Worm (Caenorhabditis elegans) whole organism, late embryonic: ENCODE measurements around the gene K12H4.2.
A peak's percentile ranks its signal among the peaks of the same experiment; 100 is the strongest.

Source experiments
- K09A11.1 ChIP-seq: sonication (generic microtip); optimal IDR thresholded peaks from 2 replicates; lab custom pipeline; 2017; ENCODE audit warnings: antibody characterized with exemption, mild to moderate bottlenecking, missing genetic modification characterization, missing compliant biosample characterization; ENCODE audit not compliant: insufficient read depth
- T23F11.4 ChIP-seq: fragments of 200-800 bp; sonication (Bioruptor generic); optimal IDR thresholded peaks from 2 replicates; lab custom pipeline; 2018; ENCODE audit warnings: mild to moderate bottlenecking, missing genetic modification characterization, missing compliant biosample characterization
- ama-1 ChIP-seq: fragments of 150-350 bp; optimal IDR thresholded peaks from 2 replicates; lab custom pipeline; 2014
- ceh-18 ChIP-seq: sonication (generic microtip); optimal IDR thresholded peaks from 2 replicates; lab custom pipeline; 2016; ENCODE audit warnings: missing genetic modification characterization, missing compliant biosample characterization
- ceh-24 ChIP-seq: sonication (generic microtip); optimal IDR thresholded peaks from 2 replicates; lab custom pipeline; 2016; ENCODE audit warnings: mild to moderate bottlenecking, missing genetic modification characterization, missing compliant biosample characterization
- ceh-31 ChIP-seq: sonication (generic microtip); optimal IDR thresholded peaks from 2 replicates; lab custom pipeline; 2016; ENCODE audit warnings: missing genetic modification characterization, missing compliant biosample characterization
- ceh-34 ChIP-seq: sonication (generic microtip); optimal IDR thresholded peaks from 2 replicates; lab custom pipeline; 2016; ENCODE audit warnings: mild to moderate bottlenecking, missing genetic modification characterization, missing compliant biosample characterization
- ceh-48 ChIP-seq: sonication (generic microtip); optimal IDR thresholded peaks from 2 replicates; lab custom pipeline; 2016; ENCODE audit warnings: missing genetic modification characterization, inconsistent platforms, missing compliant biosample characterization
- ets-4 ChIP-seq: sonication (generic microtip); optimal IDR thresholded peaks from 2 replicates; lab custom pipeline; 2016; ENCODE audit warnings: missing genetic modification characterization, missing compliant biosample characterization
- eyg-1 ChIP-seq: sonication (generic microtip); optimal IDR thresholded peaks from 2 replicates; lab custom pipeline; 2016; ENCODE audit warnings: missing genotype, missing genetic modification characterization, missing compliant biosample characterization
- hlh-30 ChIP-seq: sonication (generic microtip); optimal IDR thresholded peaks from 2 replicates; lab custom pipeline; 2017; ENCODE audit warnings: antibody characterized with exemption, missing genetic modification characterization, missing compliant biosample characterization; ENCODE audit not compliant: insufficient read depth
- hlh-6 ChIP-seq: sonication (generic microtip); optimal IDR thresholded peaks from 2 replicates; lab custom pipeline; 2016; ENCODE audit warnings: missing genotype, missing genetic modification characterization, missing compliant biosample characterization
- hlh-8 ChIP-seq: sonication (generic microtip); optimal IDR thresholded peaks from 2 replicates; lab custom pipeline; 2016; ENCODE audit warnings: missing genotype, missing genetic modification characterization, missing compliant biosample characterization
- lim-6 ChIP-seq: sonication (generic microtip); optimal IDR thresholded peaks from 2 replicates; lab custom pipeline; 2016; ENCODE audit warnings: missing genetic modification characterization, missing compliant biosample characterization
- lin-11 ChIP-seq: fragments of 200-800 bp; sonication (Bioruptor generic); optimal IDR thresholded peaks from 2 replicates; lab custom pipeline; 2018; ENCODE audit warnings: mild to moderate bottlenecking, missing genetic modification characterization, missing compliant biosample characterization
- madf-2 ChIP-seq: sonication (generic microtip); optimal IDR thresholded peaks from 2 replicates; lab custom pipeline; 2017; ENCODE audit warnings: missing genetic modification characterization, missing compliant biosample characterization
- nhr-11 ChIP-seq: fragments of 150-350 bp; optimal IDR thresholded peaks from 2 replicates; lab custom pipeline; 2014; ENCODE audit warnings: missing biosample characterization, missing genetic modification characterization
- npax-4 ChIP-seq: sonication (generic microtip); optimal IDR thresholded peaks from 2 replicates; lab custom pipeline; 2016; ENCODE audit warnings: missing genetic modification characterization, missing compliant biosample characterization
- odd-2 ChIP-seq: sonication (generic microtip); optimal IDR thresholded peaks from 2 replicates; lab custom pipeline; 2017; ENCODE audit warnings: antibody characterized with exemption, mild to moderate bottlenecking, missing genetic modification characterization, missing compliant biosample characterization
- pag-3 ChIP-seq: sonication (generic microtip); optimal IDR thresholded peaks from 2 replicates; lab custom pipeline; 2016; ENCODE audit warnings: missing compliant biosample characterization, missing genetic modification characterization, borderline replicate concordance
- pat-9 ChIP-seq: fragments of 200-800 bp; sonication (Bioruptor generic); optimal IDR thresholded peaks from 2 replicates; lab custom pipeline; 2018; ENCODE audit warnings: mild to moderate bottlenecking, missing genetic modification characterization, moderate library complexity, missing compliant biosample characterization
- pax-1 ChIP-seq: fragments of 150-350 bp; optimal IDR thresholded peaks from 2 replicates; lab custom pipeline; 2014; ENCODE audit warnings: missing biosample characterization, missing genetic modification characterization
- pha-2 ChIP-seq: sonication (generic microtip); optimal IDR thresholded peaks from 2 replicates; lab custom pipeline; 2017; ENCODE audit warnings: mild to moderate bottlenecking, missing genetic modification characterization, missing compliant biosample characterization
- pha-4 ChIP-seq: fragments of 150-350 bp; optimal IDR thresholded peaks from 2 replicates; lab custom pipeline; 2018; ENCODE audit warnings: missing biosample characterization, missing genetic modification reagents, missing genetic modification characterization
- ref-2 ChIP-seq: sonication (generic microtip); optimal IDR thresholded peaks from 2 replicates; lab custom pipeline; 2016; ENCODE audit warnings: missing genetic modification characterization, missing compliant biosample characterization
- sox-2 ChIP-seq: fragments of 200-800 bp; sonication (Bioruptor generic); IDR thresholded peaks from 2 replicates; pipeline ENCODE4 v1.3.6; 2022; ENCODE audit warnings: missing genetic modification reagents, missing genetic modification characterization, missing compliant biosample characterization
- sox-4 ChIP-seq: sonication (generic microtip); optimal IDR thresholded peaks from 2 replicates; lab custom pipeline; 2017; ENCODE audit warnings: mild to moderate bottlenecking, missing genetic modification characterization, inconsistent platforms, missing compliant biosample characterization
- syd-9 ChIP-seq: sonication (generic microtip); optimal IDR thresholded peaks from 2 replicates; lab custom pipeline; 2016; ENCODE audit warnings: mild to moderate bottlenecking, missing genetic modification characterization, moderate library complexity, missing compliant biosample characterization
- tbx-2 ChIP-seq: sonication (generic microtip); optimal IDR thresholded peaks from 2 replicates; lab custom pipeline; 2016; ENCODE audit warnings: missing genetic modification characterization, missing compliant biosample characterization
- tbx-7 ChIP-seq: sonication (generic microtip); optimal IDR thresholded peaks from 2 replicates; lab custom pipeline; 2016; ENCODE audit warnings: missing genotype, missing genetic modification characterization, missing compliant biosample characterization
- ttx-3 ChIP-seq: sonication (generic microtip); optimal IDR thresholded peaks from 2 replicates; lab custom pipeline; 2016; ENCODE audit warnings: missing genetic modification reagents, missing genetic modification characterization, missing compliant biosample characterization
- unc-3 ChIP-seq, 2 experiments: fragments of 200-800 bp in 1 of 2; sonication (Bioruptor generic) in 1 of 2; sonication (generic microtip) in 1 of 2; conservative IDR thresholded peaks in 1 of 2; optimal IDR thresholded peaks in 1 of 2; 2 replicates each; pipeline versions ENCODE4 v1.3.6 to Lab custom; 2016 to 2022; ENCODE audit warnings: missing compliant biosample characterization in 2 of 2, missing genetic modification characterization in 2 of 2, missing genetic modification reagents in 1 of 2
- unc-42 ChIP-seq: sonication (generic microtip); optimal IDR thresholded peaks from 2 replicates; lab custom pipeline; 2016; ENCODE audit warnings: missing genotype, missing genetic modification characterization, missing compliant biosample characterization
- ztf-16 ChIP-seq: sonication (generic microtip); optimal IDR thresholded peaks from 2 replicates; lab custom pipeline; 2017; ENCODE audit warnings: missing genetic modification characterization, missing compliant biosample characterization

The K12H4.2 gene

ce11 chrIII:8047412-8047811 lies at the start of gene K12H4.2:
Gene K12H4.2 (plus strand): TSS chrIII:8047712.
- TF ChIP-seq tbx-7 (tag; lab: Kevin White, UChicago) (no peak), ama-1 (no peak), ttx-3 (tag; lab: Kevin White, UChicago) (no peak), tbx-2 (tag; lab: Kevin White, UChicago) (no peak), nhr-11 (tag; lab: Kevin White, UChicago) (no peak), pat-9 (tag; lab: Kevin White, UChicago) (no peak), T23F11.4 (no peak), lin-11 (tag; lab: Kevin White, UChicago) (no peak), ceh-24 (tag; lab: Kevin White, UChicago) (no peak), unc-42 (tag; lab: Kevin White, UChicago) (no peak), pha-2 (no peak), madf-2 (tag; lab: Kevin White, UChicago) (no peak), pha-4 (tag; lab: Kevin White, UChicago) (no peak)

ce11 chrIII:8001557-8001956 lies 46.0 kb upstream of the K12H4.2 start:
- TF ChIP-seq ceh-31 (tag; lab: Kevin White, UChicago) (no peak), ttx-3 (tag; lab: Kevin White, UChicago) (no peak), unc-3 (GFP tag; conservative IDR thresholded peaks at IDR 0.05; lab: Robert Waterston, UW) (no peak), unc-3 (tag; optimal IDR thresholded peaks at IDR 0.05; lab: Kevin White, UChicago) (no peak), ceh-18 (tag; lab: Kevin White, UChicago) (no peak), tbx-7 (tag; lab: Kevin White, UChicago) (no peak), sox-2 (GFP tag; lab: Robert Waterston, UW) (no peak), unc-42 (tag; lab: Kevin White, UChicago) (no peak), ceh-34 (tag; lab: Kevin White, UChicago) (no peak), pag-3 (tag; lab: Kevin White, UChicago) (no peak), K09A11.1 (tag; lab: Kevin White, UChicago) (no peak), hlh-6 (tag; lab: Kevin White, UChicago) (no peak), ref-2 (tag; lab: Kevin White, UChicago) (no peak), ceh-48 (tag; lab: Kevin White, UChicago) (no peak), pax-1 (tag; lab: Kevin White, UChicago) (no peak), ets-4 (tag; lab: Kevin White, UChicago) (no peak), lim-6 (tag; lab: Kevin White, UChicago) (no peak), ztf-16 (tag; lab: Kevin White, UChicago) (no peak), sox-4 (no peak), pha-4 (tag; lab: Kevin White, UChicago) (no peak)

- TF ChIP-seq eyg-1 (no peak), ama-1 (no peak), hlh-8 (tag; lab: Kevin White, UChicago) (no peak), syd-9 (no peak), K09A11.1 (tag; lab: Kevin White, UChicago) (no peak), ceh-24 (tag; lab: Kevin White, UChicago) (no peak), ceh-18 (tag; lab: Kevin White, UChicago) (no peak), ceh-31 (tag; lab: Kevin White, UChicago) (no peak), npax-4 (no peak), odd-2 (tag; lab: Kevin White, UChicago) (no peak)
Measured at ce11 chrIII:8004091-8004490, 43.4 kb upstream of the K12H4.2 start, which contains the start of gene C06G4.6. Gene C06G4.6 (plus strand): TSS chrIII:8004391.

- peak; percentile 22 for TF ChIP-seq hlh-30
- TF ChIP-seq syd-9, result no peak
Measured at ce11 chrIII:8009769-8010168, 37.7 kb upstream of the K12H4.2 start, which contains the start of gene cit-1.1. Gene cit-1.1 (minus strand): TSS chrIII:8009821.
